Fruit fly (Drosophila melanogaster): Measurements from ENCODE around the gene Gga.

The Gga gene

dm6 chrX:9600818-9601732 is at the start of gene Gga:
Gene Gga (plus strand): TSS chrX:9601030.
- TF ChIP-seq brk (GFP tag; optimal IDR thresholded peaks at IDR 0.05) (no peak), Hnf4 (GFP tag; optimal IDR thresholded peaks at IDR 0.05) (no peak), h (GFP tag; optimal IDR thresholded peaks at IDR 0.05) (peak; percentile 10), fru (GFP tag; optimal IDR thresholded peaks at IDR 0.05) (no peak), Sp1 (GFP tag; optimal IDR thresholded peaks at IDR 0.05) (peak; percentile 8), Rel (GFP tag; optimal IDR thresholded peaks at IDR 0.05) (no peak), Rel (tag; optimal IDR thresholded peaks at IDR 0.05) (peak; percentile 22)

DNA sequence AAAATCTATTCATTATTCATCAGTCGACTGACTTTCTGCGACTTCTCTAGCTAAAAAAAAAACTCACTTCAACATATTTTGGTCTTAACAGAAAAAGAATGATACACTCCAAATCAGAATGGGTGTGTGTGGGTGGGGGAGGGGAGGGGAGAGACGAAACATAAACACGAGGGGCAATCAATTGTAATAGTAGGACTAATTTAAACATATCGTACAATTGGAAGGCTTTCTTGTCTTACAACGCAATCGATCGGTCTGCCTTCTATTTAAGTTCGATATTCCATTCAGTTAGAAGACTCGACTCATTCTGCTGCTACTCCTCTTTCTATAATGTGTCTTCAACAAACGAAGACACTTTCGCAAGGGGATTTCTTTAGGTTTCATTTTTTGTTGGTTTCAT is 49.7 kb upstream of the Gga start:
- TF ChIP-seq brk (GFP tag; optimal IDR thresholded peaks at IDR 0.05) (no peak), lola (GFP tag; optimal IDR thresholded peaks at IDR 0.05) (no peak), Hr78 (GFP tag; optimal IDR thresholded peaks at IDR 0.05) (no peak), usp (GFP tag; optimal IDR thresholded peaks at IDR 0.05) (no peak), Hnf4 (GFP tag; optimal IDR thresholded peaks at IDR 0.05) (no peak), Vsx2 (GFP tag; optimal IDR thresholded peaks at IDR 0.05; ENCODE audit: partially characterized antibody) (no peak), Sp1 (GFP tag; optimal IDR thresholded peaks at IDR 0.05) (no peak), sage (GFP tag; optimal IDR thresholded peaks at IDR 0.05) (no peak), jim (GFP tag; optimal IDR thresholded peaks at IDR 0.05) (no peak)

dm6 chrX:9553545-9554320 is 47.1 kb upstream of the Gga start:
- TF ChIP-seq lola (GFP tag; optimal IDR thresholded peaks at IDR 0.05) (no peak), dsf (GFP tag; optimal IDR thresholded peaks at IDR 0.05; ENCODE audit: borderline replicate concordance) (peak; percentile 27), jim (GFP tag; optimal IDR thresholded peaks at IDR 0.05) (no peak), CG9705 (GFP tag; optimal IDR thresholded peaks at IDR 0.05) (peak; percentile 87), dl (GFP tag; optimal IDR thresholded peaks at IDR 0.05; ENCODE audit: insufficient read depth in 1 of 2, partially characterized antibody in 2 of 2) (no peak), usp (GFP tag; optimal IDR thresholded peaks at IDR 0.05) (no peak), Hr83 (GFP tag; optimal IDR thresholded peaks at IDR 0.05; ENCODE audit: poor library complexity, severe bottlenecking) (peak; percentile 75), Sp1 (GFP tag; optimal IDR thresholded peaks at IDR 0.05) (peak; percentile 90), Dfd (GFP tag; optimal IDR thresholded peaks at IDR 0.05) (no peak), rgr (GFP tag; optimal IDR thresholded peaks at IDR 0.05) (peak; percentile 92), brk (GFP tag; optimal IDR thresholded peaks at IDR 0.05) (peak; percentile 68), tai (GFP tag; optimal IDR thresholded peaks at IDR 0.05) (no peak), Rel (GFP tag; optimal IDR thresholded peaks at IDR 0.05) (peak; percentile 80), Rel (tag; optimal IDR thresholded peaks at IDR 0.05) (peak; percentile 78), foxo (GFP tag; optimal IDR thresholded peaks at IDR 0.05) (peak in 1 of 2 experiments; percentile 94), GATAd (GFP tag; optimal IDR thresholded peaks at IDR 0.05) (peak; percentile 77), HLH106 (tag; optimal IDR thresholded peaks at IDR 0.05) (peak; percentile 93), OdsH (GFP tag; optimal IDR thresholded peaks at IDR 0.05) (peak; percentile 87), Dif (GFP tag; optimal IDR thresholded peaks at IDR 0.05; ENCODE audit: partially characterized antibody) (peak; percentile 24), sage (GFP tag; optimal IDR thresholded peaks at IDR 0.05) (peak; percentile 81), Hnf4 (GFP tag; optimal IDR thresholded peaks at IDR 0.05) (peak; percentile 83), h (GFP tag; optimal IDR thresholded peaks at IDR 0.05) (peak; percentile 93), ey (GFP tag; optimal IDR thresholded peaks at IDR 0.05) (peak; percentile 87), Mio (GFP tag; optimal IDR thresholded peaks at IDR 0.05) (peak; percentile 63), Abd-B (GFP tag; optimal IDR thresholded peaks at IDR 0.05) (no peak), psq (GFP tag; optimal IDR thresholded peaks at IDR 0.05) (peak; percentile 81), CG32264 (GFP tag; optimal IDR thresholded peaks at IDR 0.05) (peak; percentile 68), fru (GFP tag; optimal IDR thresholded peaks at IDR 0.05) (peak; percentile 88), dmrt93B (GFP tag; optimal IDR thresholded peaks at IDR 0.05) (peak; percentile 76), CrebA (GFP tag; optimal IDR thresholded peaks at IDR 0.05; ENCODE audit: borderline replicate concordance) (peak; percentile 97), Myc (optimal IDR thresholded peaks at IDR 0.05) (peak; percentile 88), woc (GFP tag; optimal IDR thresholded peaks at IDR 0.05) (peak; percentile 84), Vsx2 (GFP tag; optimal IDR thresholded peaks at IDR 0.05; ENCODE audit: partially characterized antibody) (no peak), Jra (GFP tag; optimal IDR thresholded peaks at IDR 0.05) (peak; percentile 53), br (GFP tag; optimal IDR thresholded peaks at IDR 0.05) (peak; percentile 86), sv (GFP tag; optimal IDR thresholded peaks at IDR 0.05) (peak; percentile 87), pan (optimal IDR thresholded peaks at IDR 0.05) (no peak), Hr78 (GFP tag; optimal IDR thresholded peaks at IDR 0.05) (no peak), N (GFP tag; optimal IDR thresholded peaks at IDR 0.05) (no peak)

Data from whole organism, wandering third instar larva.